Fruit fly (Drosophila melanogaster) whole organism, prepupa: ENCODE data around the gene CG5404.
A peak's percentile ranks its signal among the peaks of the same experiment; 100 is the strongest.

Experiments used
- Blimp-1 ChIP-seq: fragments of 200-800 bp; sonication (Bioruptor generic); optimal IDR thresholded peaks from 3 replicates; lab custom pipeline; 2017; ENCODE audit warnings: missing biosample characterization, missing genetic modification characterization, mild to moderate bottlenecking, moderate library complexity, missing genetic modification reagents
- CG11762 ChIP-seq: fragments of 200-800 bp; sonication (Bioruptor generic); optimal IDR thresholded peaks from 3 replicates; lab custom pipeline; 2016; ENCODE audit warnings: missing biosample characterization, missing genetic modification characterization; ENCODE audit not compliant: insufficient read depth
- CG11902 ChIP-seq: fragments of 200-800 bp; sonication (Bioruptor generic); optimal IDR thresholded peaks from 3 replicates; lab custom pipeline; 2016; ENCODE audit warnings: missing biosample characterization, missing genetic modification characterization
- CG15336 ChIP-seq: fragments of 200-800 bp; sonication (Bioruptor generic); IDR thresholded peaks from 2 replicates; pipeline ENCODE4 v1.3.6; 2022; ENCODE audit warnings: missing biosample characterization, missing genetic modification characterization
- CG1621 ChIP-seq: fragments of 200-800 bp; sonication (Bioruptor generic); optimal IDR thresholded peaks from 3 replicates; lab custom pipeline; 2018; ENCODE audit warnings: missing biosample characterization, mild to moderate bottlenecking, missing genetic modification characterization
- CG16779 ChIP-seq: fragments of 200-800 bp; sonication (Bioruptor generic); optimal IDR thresholded peaks from 3 replicates; lab custom pipeline; 2017; ENCODE audit warnings: missing biosample characterization, mild to moderate bottlenecking, missing genetic modification characterization
- CG3032 ChIP-seq: fragments of 200-800 bp; optimal IDR thresholded peaks from 2 replicates; lab custom pipeline; 2019; ENCODE audit warnings: missing biosample characterization, mild to moderate bottlenecking, missing genetic modification characterization, moderate library complexity
- CG31627 ChIP-seq: fragments of 200-800 bp; sonication (Bioruptor generic); optimal IDR thresholded peaks from 3 replicates; lab custom pipeline; 2016; ENCODE audit warnings: missing biosample characterization, missing genetic modification characterization
- CG34406 ChIP-seq: fragments of 200-800 bp; sonication (Bioruptor generic); optimal IDR thresholded peaks from 3 replicates; lab custom pipeline; 2016; ENCODE audit warnings: missing biosample characterization, missing genetic modification characterization
- CG3919 ChIP-seq: fragments of 200-800 bp; sonication (Bioruptor generic); optimal IDR thresholded peaks from 3 replicates; lab custom pipeline; 2016; ENCODE audit warnings: missing biosample characterization, missing genetic modification characterization
- CG4318 ChIP-seq: fragments of 200-800 bp; sonication (Bioruptor generic); optimal IDR thresholded peaks from 3 replicates; lab custom pipeline; 2017; ENCODE audit warnings: missing biosample characterization, mild to moderate bottlenecking, missing genetic modification characterization
- CG6163 ChIP-seq: fragments of 200-800 bp; sonication (Bioruptor generic); IDR thresholded peaks from 3 replicates; pipeline ENCODE4 v1.3.6; 2022; ENCODE audit warnings: missing biosample characterization, missing genetic modification characterization
- CG6276 ChIP-seq: fragments of 200-800 bp; sonication (Bioruptor generic); optimal IDR thresholded peaks from 2 replicates; lab custom pipeline; 2017; ENCODE audit warnings: missing biosample characterization, mild to moderate bottlenecking, missing genetic modification characterization
- CG6808 ChIP-seq: fragments of 200-800 bp; sonication (Bioruptor generic); optimal IDR thresholded peaks from 3 replicates; lab custom pipeline; 2017; ENCODE audit warnings: missing biosample characterization, missing genetic modification characterization, mild to moderate bottlenecking, moderate library complexity, missing genetic modification reagents
- CG7368 ChIP-seq: fragments of 200-800 bp; sonication (Bioruptor generic); optimal IDR thresholded peaks from 3 replicates; lab custom pipeline; 2016; ENCODE audit warnings: missing biosample characterization, missing genetic modification characterization
- Eip78C ChIP-seq: fragments of 200-800 bp; sonication (Bioruptor generic); peaks from one replicate; lab custom pipeline; 2016; ENCODE audit warnings: missing biosample characterization, missing genetic modification characterization
- Ets96B ChIP-seq: fragments of 200-800 bp; optimal IDR thresholded peaks from 2 replicates; lab custom pipeline; 2019; ENCODE audit warnings: missing biosample characterization, mild to moderate bottlenecking, missing genetic modification characterization, moderate library complexity
- Gug ChIP-seq: fragments of 200-800 bp; sonication (Bioruptor generic); IDR thresholded peaks from 2 replicates; pipeline ENCODE4 v1.3.6; 2022; ENCODE audit warnings: missing biosample characterization, missing genetic modification characterization
- Hr38 ChIP-seq: sonication (Bioruptor generic); optimal IDR thresholded peaks from 2 replicates; lab custom pipeline; 2016; ENCODE audit warnings: missing biosample characterization, missing genetic modification characterization
- Hr39 ChIP-seq: fragments of 200-800 bp; sonication (Bioruptor generic); optimal IDR thresholded peaks from 2 replicates; lab custom pipeline; 2016; ENCODE audit warnings: missing biosample characterization, missing genetic modification characterization
- Hr4 ChIP-seq: fragments of 200-800 bp; sonication (Bioruptor generic); optimal IDR thresholded peaks from 3 replicates; lab custom pipeline; 2016; ENCODE audit warnings: missing biosample characterization, missing genetic modification characterization
- Lpt ChIP-seq: fragments of 200-800 bp; sonication (Bioruptor generic); optimal IDR thresholded peaks from 3 replicates; lab custom pipeline; 2016; ENCODE audit warnings: missing biosample characterization, missing genetic modification characterization
- Met ChIP-seq: fragments of 200-800 bp; sonication (Bioruptor generic); optimal IDR thresholded peaks from 3 replicates; lab custom pipeline; 2016; ENCODE audit warnings: missing biosample characterization, missing genetic modification characterization
- OdsH ChIP-seq: fragments of 200-800 bp; sonication (Bioruptor generic); optimal IDR thresholded peaks from 3 replicates; lab custom pipeline; 2016; ENCODE audit warnings: missing biosample characterization, missing genetic modification characterization
- Sox14 ChIP-seq: fragments of 200-800 bp; sonication (Bioruptor generic); optimal IDR thresholded peaks from 3 replicates; lab custom pipeline; 2016; ENCODE audit warnings: missing biosample characterization, missing genetic modification characterization
- achi ChIP-seq: fragments of 200-800 bp; sonication (Bioruptor generic); optimal IDR thresholded peaks from 3 replicates; lab custom pipeline; 2016; ENCODE audit warnings: missing biosample characterization, missing genetic modification characterization
- acj6 ChIP-seq: fragments of 200-800 bp; sonication (Bioruptor generic); optimal IDR thresholded peaks from 3 replicates; lab custom pipeline; 2016; ENCODE audit warnings: missing biosample characterization, missing genetic modification characterization
- dac ChIP-seq: fragments of 200-800 bp; sonication (Bioruptor generic); optimal IDR thresholded peaks from 2 replicates; lab custom pipeline; 2017; ENCODE audit warnings: missing biosample characterization, mild to moderate bottlenecking, missing genetic modification characterization
- dsx ChIP-seq: fragments of 200-800 bp; optimal IDR thresholded peaks from 3 replicates; lab custom pipeline; 2019; ENCODE audit warnings: missing biosample characterization, mild to moderate bottlenecking, missing genetic modification characterization, moderate library complexity; ENCODE audit not compliant: poor library complexity, severe bottlenecking
- esn ChIP-seq: fragments of 200-800 bp; sonication (Bioruptor generic); optimal IDR thresholded peaks from 2 replicates; lab custom pipeline; 2016; ENCODE audit warnings: missing biosample characterization, mild to moderate bottlenecking, missing genetic modification characterization, moderate library complexity
- fd85E ChIP-seq: fragments of 200-800 bp; sonication (Bioruptor generic); optimal IDR thresholded peaks from 3 replicates; lab custom pipeline; 2016; ENCODE audit warnings: missing biosample characterization, missing genetic modification characterization
- fkh ChIP-seq: fragments of 200-800 bp; sonication (Bioruptor generic); optimal IDR thresholded peaks from 3 replicates; lab custom pipeline; 2017; ENCODE audit warnings: missing biosample characterization, mild to moderate bottlenecking, missing genetic modification characterization, moderate library complexity
- lz ChIP-seq: fragments of 200-800 bp; sonication (Bioruptor generic); optimal IDR thresholded peaks from 3 replicates; lab custom pipeline; 2016; ENCODE audit warnings: missing biosample characterization, missing genetic modification characterization
- net ChIP-seq: fragments of 200-800 bp; sonication (Bioruptor generic); optimal IDR thresholded peaks from 3 replicates; lab custom pipeline; 2016; ENCODE audit warnings: missing biosample characterization, missing genetic modification characterization
- pdm3 ChIP-seq: fragments of 200-800 bp; sonication (Bioruptor generic); optimal IDR thresholded peaks from 3 replicates; lab custom pipeline; 2016; ENCODE audit warnings: missing biosample characterization, missing genetic modification characterization
- salr ChIP-seq, 2 experiments: fragments of 200-800 bp; sonication (Bioruptor generic); optimal IDR thresholded peaks; 3 replicates each; lab custom pipeline; 2016 to 2018; ENCODE audit warnings: missing biosample characterization in 2 of 2, missing genetic modification characterization in 2 of 2, mild to moderate bottlenecking in 1 of 2
- ss ChIP-seq, 2 experiments: fragments of 200-800 bp; sonication (Bioruptor generic); optimal IDR thresholded peaks; 2 replicates in 1 of 2; 3 replicates in 1 of 2; lab custom pipeline; 2017 to 2018; ENCODE audit warnings: mild to moderate bottlenecking in 2 of 2, missing biosample characterization in 2 of 2, missing genetic modification characterization in 2 of 2, moderate library complexity in 1 of 2
- svp ChIP-seq: fragments of 200-800 bp; sonication (Bioruptor generic); peaks from one replicate; lab custom pipeline; 2016; ENCODE audit warnings: missing biosample characterization, missing genetic modification characterization
- topi ChIP-seq: fragments of 200-800 bp; sonication (Bioruptor generic); optimal IDR thresholded peaks from 3 replicates; lab custom pipeline; 2016; ENCODE audit warnings: missing biosample characterization, missing genetic modification characterization
- vri ChIP-seq: fragments of 200-800 bp; sonication (Bioruptor generic); optimal IDR thresholded peaks from 3 replicates; lab custom pipeline; 2016; ENCODE audit warnings: missing biosample characterization, mild to moderate bottlenecking, missing genetic modification characterization

The CG5404 gene

DNA sequence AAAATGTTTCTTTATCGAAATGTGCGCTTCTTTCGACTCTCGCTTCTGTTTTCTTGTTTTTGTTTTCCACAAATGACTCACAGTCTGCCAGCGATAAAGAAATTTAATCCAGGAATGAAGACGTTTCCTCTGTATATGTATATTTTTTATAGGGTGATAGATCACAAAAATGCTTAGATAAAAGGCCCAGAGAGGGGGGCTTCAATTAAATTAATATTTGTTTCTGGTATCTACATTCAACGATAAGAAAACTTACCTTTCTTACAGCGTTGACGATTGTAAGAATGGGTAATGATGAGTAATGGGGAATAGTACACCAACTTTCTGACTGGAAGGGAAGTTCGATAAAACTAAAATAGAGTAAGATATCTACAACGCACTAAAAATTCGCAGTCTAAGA lies 10.1 kb upstream of the CG5404 start:
- TF ChIP-seq CG34406 (no peak), Gug (no peak), dsx (GFP tag; lab: Kevin White, UChicago) (no peak), salr (GFP tag; optimal IDR thresholded peaks at IDR 0.05; lab: Kevin White, UChicago) (no peak), Ets96B (tag; lab: Kevin White, UChicago) (no peak), CG7368 (GFP tag; lab: Kevin White, UChicago) (no peak), pdm3 (GFP tag; lab: Kevin White, UChicago) (no peak), fkh (GFP tag; lab: Kevin White, UChicago) (peak; percentile 25), CG4318 (GFP tag; lab: Kevin White, UChicago) (no peak)
- TF ChIP-seq, all 60 proteins: peak for 1

dm6 chr3R:15694941-15695340 lies 9.5 kb upstream of the CG5404 start, which contains the start of gene CG5399:
CG5399 (plus strand) TSS chr3R:15695241.
- TF ChIP-seq Lpt (GFP tag; lab: Kevin White, UChicago), result no peak
- no peak for TF ChIP-seq CG15336 (GFP tag; lab: Robert Waterston, UW)
- TF ChIP-seq acj6, result no peak
- TF ChIP-seq CG34406, result no peak
- no peak for TF ChIP-seq dsx (GFP tag; lab: Kevin White, UChicago)
- no peak for TF ChIP-seq esn (GFP tag; lab: Kevin White, UChicago)
- peak; percentile 51 for TF ChIP-seq svp

- TF ChIP-seq dsx (GFP tag; lab: Kevin White, UChicago) (no peak), CG16779 (tag; lab: Kevin White, UChicago) (no peak), Lpt (GFP tag; lab: Kevin White, UChicago) (no peak), fd85E (GFP tag; lab: Kevin White, UChicago) (no peak), lz (GFP tag; lab: Kevin White, UChicago) (no peak), achi (GFP tag; lab: Kevin White, UChicago) (no peak), CG15336 (GFP tag; lab: Robert Waterston, UW) (no peak)
- TF ChIP-seq, all 60 proteins: peak for 0
These were observed 7.9 kb upstream of the CG5404 start for dm6 chr3R:15696461-15697044.

DNA sequence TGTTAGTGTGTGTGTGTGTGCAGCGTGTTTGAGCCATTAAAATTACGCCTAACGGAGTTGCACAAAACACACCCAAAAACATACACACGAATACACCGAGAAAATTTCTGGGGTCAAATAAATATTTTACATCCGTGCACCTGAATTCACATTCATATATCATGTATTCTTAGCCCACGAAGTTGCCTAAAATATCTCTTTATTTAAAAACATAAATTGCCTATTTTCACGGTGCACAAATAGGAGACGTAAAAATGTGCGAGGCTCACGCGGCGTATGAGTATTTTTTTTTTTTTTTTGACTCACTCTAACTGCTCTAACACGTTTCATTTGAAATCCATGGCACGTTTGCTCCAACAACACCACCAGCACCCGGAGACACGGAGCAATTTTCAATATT lies 3.7 kb upstream of the CG5404 start:
- peak; percentile 23 for TF ChIP-seq Eip78C (GFP tag; lab: Kevin White, UChicago)
- no peak for TF ChIP-seq dac (GFP tag; lab: Kevin White, UChicago)

DNA sequence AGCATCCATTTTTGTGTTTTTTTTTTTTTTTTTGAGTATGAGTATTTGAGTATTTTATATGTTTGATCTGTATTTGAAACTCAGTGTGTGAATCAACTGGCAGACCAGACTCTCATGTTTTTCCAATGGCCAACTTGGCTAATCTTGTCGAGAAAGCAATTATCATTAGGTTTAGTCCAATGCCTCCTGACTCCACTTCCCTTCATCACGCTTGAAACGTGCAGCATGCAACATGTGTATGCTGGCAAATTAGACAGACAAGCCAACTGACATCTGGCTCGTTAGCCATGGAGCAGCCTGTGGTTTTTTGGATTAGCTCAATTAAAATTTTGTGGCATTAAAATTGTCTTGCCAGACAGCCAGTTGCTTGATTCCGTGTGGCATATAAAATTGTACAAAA lies 12.0 kb downstream of the CG5404 start, which contains the start of gene CG31294:
CG31294 (minus strand) TSS at position 101 of the 400 bp plus-strand sequence.
- TF ChIP-seq achi (GFP tag; lab: Kevin White, UChicago) (no peak), net (GFP tag; lab: Kevin White, UChicago) (no peak), CG1621 (tag; lab: Kevin White, UChicago) (no peak), topi (GFP tag; lab: Kevin White, UChicago) (no peak), OdsH (no peak), dsx (GFP tag; lab: Kevin White, UChicago) (no peak), CG11762 (no peak), CG31627 (no peak), Hr4 (GFP tag; lab: Kevin White, UChicago) (no peak), Met (no peak), CG6276 (GFP tag; lab: Kevin White, UChicago) (no peak), CG6163 (GFP tag; lab: Robert Waterston, UW) (no peak), CG6808 (GFP tag; lab: Kevin White, UChicago) (no peak)

- TF ChIP-seq Hr39 (GFP tag; lab: Kevin White, UChicago) (no peak), Sox14 (no peak), ss (GFP tag; optimal IDR thresholded peaks at IDR 0.05; lab: Kevin White, UChicago) (no peak), Blimp-1 (GFP tag; lab: Kevin White, UChicago) (no peak), Ets96B (tag; lab: Kevin White, UChicago) (no peak), CG3032 (tag; lab: Kevin White, UChicago) (no peak), salr (GFP tag; optimal IDR thresholded peaks at IDR 0.05; lab: Kevin White, UChicago) (no peak), dac (GFP tag; lab: Kevin White, UChicago) (no peak), topi (GFP tag; lab: Kevin White, UChicago) (no peak), Hr38 (GFP tag; lab: Kevin White, UChicago) (no peak), CG11762 (no peak), vri (GFP tag; lab: Kevin White, UChicago) (no peak), CG16779 (tag; lab: Kevin White, UChicago) (no peak), CG1621 (tag; lab: Kevin White, UChicago) (no peak), CG6808 (GFP tag; lab: Kevin White, UChicago) (no peak), CG3919 (GFP tag; lab: Kevin White, UChicago) (no peak), CG11902 (GFP tag; lab: Kevin White, UChicago) (no peak), CG6163 (GFP tag; lab: Robert Waterston, UW) (no peak)
These were observed 26.2 kb downstream of the CG5404 start for dm6 chr3R:15730629-15731028.
